Worm (Caenorhabditis elegans) whole organism, L1 larva: ENCODE measurements around the gene pen-2.

ENCODE experiments used
- C16A3.4 ChIP-seq: fragments of 150-350 bp; optimal IDR thresholded peaks from 2 replicates; lab custom pipeline; 2014; ENCODE audit warnings: missing biosample characterization, missing genetic modification characterization
- C34B4.2 ChIP-seq: sonication (generic microtip); optimal IDR thresholded peaks from 2 replicates; lab custom pipeline; 2017; ENCODE audit warnings: mild to moderate bottlenecking, missing genetic modification characterization, missing compliant biosample characterization
- ceh-88 ChIP-seq: fragments of 200-800 bp; sonication (Bioruptor generic); IDR thresholded peaks from 2 replicates; pipeline ENCODE4 v1.3.6; 2022; ENCODE audit warnings: missing genetic modification characterization, missing compliant biosample characterization
- dpl-1 ChIP-seq, 3 experiments: fragments of 150-350 bp in 2 of 3; sonication (generic microtip) in 1 of 3; optimal IDR thresholded peaks; 2 replicates each; lab custom pipeline; 2014 to 2017; ENCODE audit warnings: missing biosample characterization in 3 of 3, missing genetic modification characterization in 3 of 3, missing genetic modification reagents in 3 of 3
- efl-1 ChIP-seq, 4 experiments: fragments of 150-350 bp; optimal IDR thresholded peaks in 3 of 4; peaks in 1 of 4; 1 replicate in 1 of 4; 2 replicates in 3 of 4; lab custom pipeline; 2014; ENCODE audit warnings: missing biosample characterization in 2 of 4, missing genetic modification characterization in 2 of 4, missing genetic modification reagents in 2 of 4
- efl-3 ChIP-seq: fragments of 200-800 bp; sonication (Bioruptor generic); optimal IDR thresholded peaks from 2 replicates; lab custom pipeline; 2018; ENCODE audit warnings: mild to moderate bottlenecking, missing genetic modification characterization, missing compliant biosample characterization
- fkh-10 ChIP-seq: sonication (generic microtip); optimal IDR thresholded peaks from 2 replicates; lab custom pipeline; 2017; ENCODE audit warnings: missing biosample characterization, missing genetic modification reagents, missing genetic modification characterization
- fkh-8 ChIP-seq: sonication (generic microtip); optimal IDR thresholded peaks from 2 replicates; lab custom pipeline; 2016; ENCODE audit warnings: mild to moderate bottlenecking, missing genetic modification characterization, missing compliant biosample characterization
- grh-1 ChIP-seq: fragments of 200-800 bp; sonication (Bioruptor generic); IDR thresholded peaks from 2 replicates; pipeline ENCODE4 v1.3.6; 2022; ENCODE audit warnings: missing genetic modification reagents, missing genetic modification characterization, missing compliant biosample characterization
- mep-1 ChIP-seq: fragments of 150-350 bp; optimal IDR thresholded peaks from 2 replicates; lab custom pipeline; 2014; ENCODE audit warnings: missing biosample characterization, missing genetic modification characterization
- nhr-12 ChIP-seq: sonication (generic microtip); optimal IDR thresholded peaks from 2 replicates; lab custom pipeline; 2017; ENCODE audit warnings: missing biosample characterization, missing genetic modification characterization
- nhr-71 ChIP-seq: sonication (generic microtip); optimal IDR thresholded peaks from 2 replicates; lab custom pipeline; 2016; ENCODE audit warnings: mild to moderate bottlenecking, missing genetic modification characterization, moderate library complexity, missing compliant biosample characterization
- nhr-85 ChIP-seq: sonication (generic microtip); peaks from one replicate; lab custom pipeline; 2016; ENCODE audit warnings: missing genetic modification characterization, inconsistent platforms, missing compliant biosample characterization
- nhr-90 ChIP-seq: sonication (generic microtip); optimal IDR thresholded peaks from 2 replicates; lab custom pipeline; 2016; ENCODE audit warnings: mild to moderate bottlenecking, missing genetic modification characterization, missing compliant biosample characterization; ENCODE audit not compliant: poor library complexity
- pag-3 ChIP-seq: sonication (generic microtip); optimal IDR thresholded peaks from 2 replicates; lab custom pipeline; 2017; ENCODE audit warnings: missing genetic modification characterization, mild to moderate bottlenecking, missing compliant biosample characterization, antibody characterized with exemption, borderline replicate concordance; ENCODE audit not compliant: insufficient read depth
- rnt-1 ChIP-seq: sonication (generic microtip); optimal IDR thresholded peaks from 2 replicates; lab custom pipeline; 2016; ENCODE audit warnings: mild to moderate bottlenecking, missing genetic modification characterization, moderate library complexity, missing compliant biosample characterization
- skn-1 ChIP-seq: fragments of 150-350 bp; optimal IDR thresholded peaks from 2 replicates; lab custom pipeline; 2014; ENCODE audit warnings: missing biosample characterization, missing genetic modification characterization
- snu-23 ChIP-seq: sonication (generic microtip); optimal IDR thresholded peaks from 2 replicates; lab custom pipeline; 2016; ENCODE audit warnings: missing genetic modification characterization, missing compliant biosample characterization
- sox-4 ChIP-seq: sonication (generic microtip); optimal IDR thresholded peaks from 2 replicates; lab custom pipeline; 2016; ENCODE audit warnings: missing genetic modification characterization, missing compliant biosample characterization
- sup-37 ChIP-seq: fragments of 200-800 bp; sonication (Bioruptor generic); optimal IDR thresholded peaks from 2 replicates; lab custom pipeline; 2018; ENCODE audit warnings: mild to moderate bottlenecking, missing genetic modification characterization, missing compliant biosample characterization
- tbx-2 ChIP-seq: sonication (generic microtip); optimal IDR thresholded peaks from 2 replicates; lab custom pipeline; 2016; ENCODE audit warnings: missing genetic modification characterization, missing compliant biosample characterization
- tlp-1 ChIP-seq: fragments of 150-350 bp; optimal IDR thresholded peaks from 2 replicates; lab custom pipeline; 2014; ENCODE audit warnings: missing biosample characterization, missing genetic modification characterization
- vab-15 ChIP-seq: sonication (generic microtip); optimal IDR thresholded peaks from 2 replicates; lab custom pipeline; 2017; ENCODE audit warnings: missing genotype, mild to moderate bottlenecking, missing genetic modification characterization, missing compliant biosample characterization

pen-2 gene

ce11 chrIII:11389384-11389783 lies 46.3 kb downstream of the pen-2 start:
- no peak for TF ChIP-seq sox-4
- TF ChIP-seq nhr-71 (tag; lab: Kevin White, UChicago), result no peak
- no peak for TF ChIP-seq skn-1 (tag; lab: Kevin White, UChicago)
- TF ChIP-seq sup-37 (GFP tag; lab: Kevin White, UChicago), result no peak
- no peak for TF ChIP-seq ceh-88

ce11 chrIII:11390832-11391231 lies 47.7 kb downstream of the pen-2 start:
- TF ChIP-seq C16A3.4 (tag; lab: Kevin White, UChicago) (no peak), snu-23 (no peak), fkh-10 (peak; percentile 64), sox-4 (no peak), nhr-12 (no peak)

- TF ChIP-seq efl-1 (optimal IDR thresholded peaks at IDR 0.05; lab: Kevin White, UChicago) (no peak), efl-1 (GFP tag; optimal IDR thresholded peaks at IDR 0.05 in 1 of 2; lab: Kevin White, UChicago) (peak in 1 of 2 experiments; percentile 89), tbx-2 (tag; lab: Kevin White, UChicago) (peak; percentile 6), nhr-90 (tag; lab: Kevin White, UChicago) (no peak), nhr-85 (tag; lab: Kevin White, UChicago) (peak; percentile 12), tlp-1 (tag; lab: Kevin White, UChicago) (no peak), fkh-10 (peak; percentile 71)
These were observed 48.7 kb downstream of the pen-2 start for ce11 chrIII:11391601-11392520.

- TF ChIP-seq skn-1 (tag; lab: Kevin White, UChicago), result no peak
- peak; percentile 37 for TF ChIP-seq nhr-85 (tag; lab: Kevin White, UChicago)
These were observed 49.6 kb downstream of the pen-2 start for ce11 chrIII:11392740-11393139.

ce11 chrIII:11393162-11393561 lies 50.0 kb downstream of the pen-2 start, which contains the start of gene nlp-21:
nlp-21 (minus strand) TSS chrIII:11393262.
- TF ChIP-seq sup-37 (GFP tag; lab: Kevin White, UChicago) (no peak), mep-1 (tag; lab: Kevin White, UChicago) (no peak), dpl-1 (GFP tag; optimal IDR thresholded peaks at IDR 0.05; lab: Kevin White, UChicago) (no peak), efl-3 (GFP tag; lab: Kevin White, UChicago) (no peak), fkh-8 (tag; lab: Kevin White, UChicago) (no peak), pag-3 (tag; lab: Kevin White, UChicago) (no peak), vab-15 (tag; lab: Kevin White, UChicago) (no peak), rnt-1 (no peak), grh-1 (no peak), C34B4.2 (no peak), ceh-88 (no peak)
